Fruit fly (Drosophila melanogaster): ENCODE results near the gene Acyp2.

dm6 chr3R:15832525-15832924 lies 40.0 kb downstream of the Acyp2 start, which contains the start of gene rec:
- TF ChIP-seq CG15336 (GFP tag; IDR thresholded peaks at IDR 0.05) (no peak), svp (GFP tag) (no peak), Hr4 (GFP tag; optimal IDR thresholded peaks at IDR 0.05) (no peak), Sox102F (GFP tag; optimal IDR thresholded peaks at IDR 0.05) (no peak), Ets96B (tag; optimal IDR thresholded peaks at IDR 0.05) (no peak), esn (GFP tag; optimal IDR thresholded peaks at IDR 0.05) (no peak), dac (GFP tag; optimal IDR thresholded peaks at IDR 0.05) (no peak), Hr39 (GFP tag; optimal IDR thresholded peaks at IDR 0.05) (no peak), Lpt (GFP tag; optimal IDR thresholded peaks at IDR 0.05) (no peak)

Data from whole organism, prepupa.